Worm (Caenorhabditis elegans) whole organism, L2 larva: ENCODE results near the gene M02D8.2.

Source experiments
- C34F6.9 ChIP-seq: fragments of 150-350 bp; optimal IDR thresholded peaks from 2 replicates; lab custom pipeline; 2014; ENCODE audit warnings: missing biosample characterization, missing genetic modification characterization
- F13H6.1 ChIP-seq: sonication (generic microtip); optimal IDR thresholded peaks from 2 replicates; lab custom pipeline; 2016; ENCODE audit warnings: missing genetic modification characterization, missing compliant biosample characterization
- R02D3.7 ChIP-seq: fragments of 150-350 bp; optimal IDR thresholded peaks from 2 replicates; lab custom pipeline; 2014; ENCODE audit warnings: missing biosample characterization, missing genetic modification characterization
- Y55F3AM.14 ChIP-seq: fragments of 200-800 bp; sonication (Bioruptor generic); optimal IDR thresholded peaks from 2 replicates; lab custom pipeline; 2018; ENCODE audit warnings: mild to moderate bottlenecking, missing genetic modification characterization, missing compliant biosample characterization
- ZK546.5 ChIP-seq: sonication (generic microtip); optimal IDR thresholded peaks from 2 replicates; lab custom pipeline; 2017; ENCODE audit warnings: missing biosample characterization, missing genetic modification characterization
- alr-1 ChIP-seq: fragments of 150-350 bp; optimal IDR thresholded peaks from 2 replicates; lab custom pipeline; 2014; ENCODE audit warnings: missing biosample characterization, missing genetic modification characterization
- aly-2 ChIP-seq: fragments of 150-350 bp; optimal IDR thresholded peaks from 2 replicates; lab custom pipeline; 2014; ENCODE audit warnings: missing biosample characterization, missing genetic modification characterization
- ama-1 ChIP-seq: fragments of 150-350 bp; optimal IDR thresholded peaks from 2 replicates; lab custom pipeline; 2018; ENCODE audit warnings: inconsistent platforms
- blmp-1 ChIP-seq: sonication (generic microtip); optimal IDR thresholded peaks from 2 replicates; lab custom pipeline; 2017; ENCODE audit warnings: missing genetic modification characterization, mild to moderate bottlenecking, missing compliant biosample characterization, antibody characterized with exemption, moderate library complexity; ENCODE audit not compliant: insufficient read depth
- ceh-16 ChIP-seq: fragments of 150-350 bp; optimal IDR thresholded peaks from 2 replicates; lab custom pipeline; 2014; ENCODE audit warnings: missing biosample characterization, missing genetic modification characterization
- ceh-82 ChIP-seq: fragments of 150-350 bp; optimal IDR thresholded peaks from 2 replicates; lab custom pipeline; 2014; ENCODE audit warnings: missing biosample characterization, missing genetic modification characterization
- crh-2 ChIP-seq: sonication (generic microtip); optimal IDR thresholded peaks from 2 replicates; lab custom pipeline; 2017; ENCODE audit warnings: missing biosample characterization, missing genetic modification characterization
- dmd-4 ChIP-seq: sonication (generic microtip); optimal IDR thresholded peaks from 2 replicates; lab custom pipeline; 2017; ENCODE audit warnings: missing biosample characterization, missing genetic modification characterization
- egl-27 ChIP-seq: sonication (generic microtip); optimal IDR thresholded peaks from 3 replicates; lab custom pipeline; 2017; ENCODE audit warnings: missing biosample characterization, missing genetic modification reagents, missing genetic modification characterization
- elt-1 ChIP-seq: fragments of 150-350 bp; optimal IDR thresholded peaks from 2 replicates; lab custom pipeline; 2014; ENCODE audit warnings: missing biosample characterization, missing genetic modification characterization
- elt-3 ChIP-seq: sonication (generic microtip); optimal IDR thresholded peaks from 2 replicates; lab custom pipeline; 2017; ENCODE audit warnings: missing biosample characterization, missing genetic modification characterization
- fos-1 ChIP-seq: fragments of 150-350 bp; optimal IDR thresholded peaks from 2 replicates; lab custom pipeline; 2014; ENCODE audit warnings: missing biosample characterization, missing genetic modification characterization
- gmeb-1 ChIP-seq: fragments of 150-350 bp; optimal IDR thresholded peaks from 2 replicates; lab custom pipeline; 2014; ENCODE audit warnings: missing biosample characterization, missing genetic modification characterization
- lin-11 ChIP-seq: fragments of 150-350 bp; sonication (generic microtip); optimal IDR thresholded peaks from 2 replicates; lab custom pipeline; 2014; ENCODE audit warnings: missing biosample characterization, missing genetic modification characterization, inconsistent platforms, mixed read lengths
- lin-13 ChIP-seq: fragments of 150-350 bp; optimal IDR thresholded peaks from 2 replicates; lab custom pipeline; 2014; ENCODE audit warnings: missing biosample characterization, missing genetic modification reagents, missing genetic modification characterization
- lin-39 ChIP-seq: fragments of 150-350 bp; optimal IDR thresholded peaks from 2 replicates; lab custom pipeline; 2014; ENCODE audit warnings: missing biosample characterization, missing genetic modification reagents, missing genetic modification characterization
- lsy-2 ChIP-seq, 2 experiments: fragments of 150-350 bp in 1 of 2; sonication (generic microtip) in 1 of 2; optimal IDR thresholded peaks; 2 replicates each; lab custom pipeline; 2014 to 2017; ENCODE audit warnings: missing biosample characterization in 2 of 2, missing genetic modification characterization in 2 of 2
- mab-5 ChIP-seq: fragments of 150-350 bp; optimal IDR thresholded peaks from 2 replicates; lab custom pipeline; 2014; ENCODE audit warnings: missing biosample characterization, missing genetic modification characterization
- mbf-1 ChIP-seq: sonication (generic microtip); optimal IDR thresholded peaks from 2 replicates; lab custom pipeline; 2017; ENCODE audit warnings: missing biosample characterization, missing genetic modification characterization
- mdl-1 ChIP-seq, 2 experiments: fragments of 150-350 bp in 1 of 2; sonication (generic microtip) in 1 of 2; optimal IDR thresholded peaks; 2 replicates each; lab custom pipeline; 2017; ENCODE audit warnings: missing biosample characterization in 2 of 2, missing genetic modification characterization in 2 of 2
- nhr-10 ChIP-seq: sonication (generic microtip); optimal IDR thresholded peaks from 2 replicates; lab custom pipeline; 2017; ENCODE audit warnings: missing biosample characterization, missing genetic modification characterization
- nhr-11 ChIP-seq: fragments of 150-350 bp; optimal IDR thresholded peaks from 2 replicates; lab custom pipeline; 2014; ENCODE audit warnings: missing biosample characterization, missing genetic modification characterization
- nhr-12 ChIP-seq: fragments of 150-350 bp; optimal IDR thresholded peaks from 2 replicates; lab custom pipeline; 2014; ENCODE audit warnings: missing biosample characterization, missing genetic modification characterization
- nhr-129 ChIP-seq: fragments of 150-350 bp; optimal IDR thresholded peaks from 2 replicates; lab custom pipeline; 2014; ENCODE audit warnings: missing biosample characterization, missing genetic modification characterization
- nhr-21 ChIP-seq: fragments of 150-350 bp; optimal IDR thresholded peaks from 2 replicates; lab custom pipeline; 2014; ENCODE audit warnings: missing biosample characterization, missing genetic modification characterization
- nhr-23 ChIP-seq: fragments of 150-350 bp; optimal IDR thresholded peaks from 2 replicates; lab custom pipeline; 2014; ENCODE audit warnings: missing biosample characterization, missing genetic modification reagents, missing genetic modification characterization
- nhr-237 ChIP-seq: fragments of 150-350 bp; optimal IDR thresholded peaks from 2 replicates; lab custom pipeline; 2014; ENCODE audit warnings: missing biosample characterization, missing genetic modification characterization
- nhr-25 ChIP-seq: fragments of 150-350 bp; sonication (generic microtip); optimal IDR thresholded peaks from 3 replicates; lab custom pipeline; 2014; ENCODE audit warnings: missing biosample characterization, missing genetic modification characterization
- nhr-6 ChIP-seq: fragments of 150-350 bp; optimal IDR thresholded peaks from 2 replicates; lab custom pipeline; 2014; ENCODE audit warnings: missing biosample characterization, missing genetic modification characterization
- nhr-77 ChIP-seq: fragments of 150-350 bp; optimal IDR thresholded peaks from 2 replicates; lab custom pipeline; 2014; ENCODE audit warnings: missing biosample characterization, missing genetic modification characterization
- peb-1 ChIP-seq: fragments of 150-350 bp; optimal IDR thresholded peaks from 2 replicates; lab custom pipeline; 2014; ENCODE audit warnings: missing biosample characterization, missing genetic modification characterization
- sem-4 ChIP-seq: fragments of 150-350 bp; optimal IDR thresholded peaks from 2 replicates; lab custom pipeline; 2014; ENCODE audit warnings: missing biosample characterization, missing genetic modification reagents, missing genetic modification characterization
- skn-1 ChIP-seq: sonication (generic microtip); optimal IDR thresholded peaks from 2 replicates; lab custom pipeline; 2017; ENCODE audit warnings: missing biosample characterization, missing genetic modification characterization
- sma-3 ChIP-seq: sonication (generic microtip); optimal IDR thresholded peaks from 2 replicates; lab custom pipeline; 2016; ENCODE audit warnings: missing genetic modification reagents, missing genetic modification characterization, missing compliant biosample characterization
- sma-9 ChIP-seq, 2 experiments: fragments of 150-350 bp in 1 of 2; sonication (generic microtip) in 1 of 2; optimal IDR thresholded peaks; 2 replicates each; lab custom pipeline; 2014 to 2016; ENCODE audit warnings: missing genetic modification characterization in 2 of 2, mild to moderate bottlenecking in 1 of 2, missing biosample characterization in 1 of 2, missing compliant biosample characterization in 1 of 2, missing genetic modification reagents in 1 of 2, moderate library complexity in 1 of 2
- snpc-4 ChIP-seq: fragments of 150-350 bp; optimal IDR thresholded peaks from 2 replicates; lab custom pipeline; 2014; ENCODE audit warnings: missing biosample characterization, missing genetic modification characterization
- unc-39 ChIP-seq: fragments of 150-350 bp; optimal IDR thresholded peaks from 2 replicates; lab custom pipeline; 2014; ENCODE audit warnings: missing biosample characterization, missing genetic modification characterization
- unc-55 ChIP-seq: fragments of 150-350 bp; sonication (generic microtip); optimal IDR thresholded peaks from 3 replicates; lab custom pipeline; 2014; ENCODE audit warnings: missing biosample characterization, missing genetic modification reagents, missing genetic modification characterization
- unc-62 ChIP-seq: fragments of 150-350 bp; optimal IDR thresholded peaks from 2 replicates; lab custom pipeline; 2014; ENCODE audit warnings: missing biosample characterization, missing genetic modification reagents, missing genetic modification characterization
- zag-1 ChIP-seq: fragments of 150-350 bp; optimal IDR thresholded peaks from 2 replicates; lab custom pipeline; 2014; ENCODE audit warnings: missing biosample characterization, missing genetic modification characterization
- ztf-1 ChIP-seq: fragments of 200-800 bp; sonication (Bioruptor generic); conservative IDR thresholded peaks from 2 replicates; pipeline ENCODE4 v1.3.6; 2022; ENCODE audit warnings: missing genetic modification characterization, missing compliant biosample characterization
- ztf-11 ChIP-seq: sonication (generic microtip); optimal IDR thresholded peaks from 2 replicates; lab custom pipeline; 2017; ENCODE audit warnings: missing biosample characterization, missing genetic modification characterization
- ztf-4 ChIP-seq: fragments of 150-350 bp; optimal IDR thresholded peaks from 2 replicates; lab custom pipeline; 2014; ENCODE audit warnings: missing biosample characterization, missing genetic modification characterization

The M02D8.2 gene

DNA sequence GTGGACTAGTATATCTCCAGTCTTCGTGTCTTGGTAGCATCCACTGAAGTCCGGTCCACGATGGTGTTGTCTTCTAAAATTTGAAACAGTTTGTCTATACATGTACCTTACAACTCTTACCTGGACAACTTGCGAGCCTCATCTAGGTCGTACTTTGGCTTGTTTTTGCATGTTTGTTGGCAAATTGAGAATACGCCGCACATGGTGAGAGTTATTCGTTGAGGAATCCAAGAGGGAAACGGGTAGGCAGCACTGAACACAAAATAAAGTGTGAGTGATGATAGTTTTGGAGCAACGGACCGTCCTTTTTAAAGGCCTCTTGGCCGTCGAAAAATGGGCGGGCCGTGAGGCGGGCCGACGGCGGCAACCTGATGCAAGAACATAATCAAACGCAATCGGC lies 11.2 kb downstream of the M02D8.2 start, which contains the start of gene asns-2:
Gene asns-2, minus strand, starts transcription at position 282 of the 400 bp plus-strand sequence.
- TF ChIP-seq ama-1 (lab: Kevin White, UChicago) (peak; percentile 4), skn-1 (tag; lab: Kevin White, UChicago) (no peak)
- TF ChIP-seq, all 48 proteins: peak for 1

DNA sequence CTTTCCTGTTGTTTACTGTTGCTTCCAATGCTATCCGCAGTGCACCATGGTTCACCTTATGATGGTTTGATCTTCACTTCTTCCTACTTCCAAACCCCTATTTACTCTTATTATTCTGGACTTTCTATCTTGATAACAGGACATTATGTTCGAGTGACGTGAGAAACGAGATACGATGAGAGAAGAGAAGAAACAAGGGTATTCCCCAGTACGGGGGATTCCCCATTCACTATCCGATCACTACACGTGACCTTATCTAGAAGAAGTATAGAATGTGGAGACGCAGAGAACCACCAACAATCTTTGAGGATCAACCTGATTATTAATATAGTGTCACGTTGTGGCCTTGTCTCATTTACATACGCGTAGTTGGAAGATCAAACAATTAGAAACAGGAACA lies 13.1 kb downstream of the M02D8.2 start:
- TF ChIP-seq unc-55 (GFP tag; lab: Kevin White, UChicago) (no peak), alr-1 (no peak), sma-3 (peak; percentile 42), nhr-129 (tag; lab: Kevin White, UChicago) (peak; percentile 19), F13H6.1 (tag; lab: Kevin White, UChicago) (no peak), aly-2 (tag; lab: Kevin White, UChicago) (no peak), peb-1 (tag; lab: Kevin White, UChicago) (no peak), elt-1 (tag; lab: Kevin White, UChicago) (no peak), nhr-25 (tag; lab: Kevin White, UChicago) (no peak), sem-4 (tag; lab: Kevin White, UChicago) (no peak), mab-5 (tag; lab: Kevin White, UChicago) (no peak), gmeb-1 (tag; lab: Kevin White, UChicago) (no peak), R02D3.7 (tag; lab: Kevin White, UChicago) (no peak), egl-27 (tag; lab: Kevin White, UChicago) (peak; percentile 10), skn-1 (tag; lab: Kevin White, UChicago) (no peak), ceh-16 (tag; lab: Kevin White, UChicago) (no peak), ceh-82 (tag; lab: Kevin White, UChicago) (no peak), unc-62 (GFP tag; lab: Kevin White, UChicago) (no peak), elt-3 (tag; lab: Kevin White, UChicago) (no peak), lin-39 (tag; lab: Kevin White, UChicago) (no peak), unc-39 (tag; lab: Kevin White, UChicago) (no peak), nhr-10 (tag; lab: Kevin White, UChicago) (no peak), ztf-1 (no peak), ZK546.5 (tag; lab: Kevin White, UChicago) (no peak), nhr-12 (tag; lab: Kevin White, UChicago) (no peak), nhr-23 (no peak), dmd-4 (tag; lab: Kevin White, UChicago) (no peak), mbf-1 (tag; lab: Kevin White, UChicago) (no peak), Y55F3AM.14 (GFP tag; lab: Kevin White, UChicago) (no peak), nhr-237 (tag; lab: Kevin White, UChicago) (no peak), lin-11 (no peak), lsy-2 (tag; optimal IDR thresholded peaks at IDR 0.05; lab: Kevin White, UChicago) (no peak), lin-13 (GFP tag; lab: Kevin White, UChicago) (no peak), ama-1 (lab: Kevin White, UChicago) (no peak), mdl-1 (tag; optimal IDR thresholded peaks at IDR 0.05; lab: Kevin White, UChicago) (peak; percentile 36 to 60), nhr-77 (tag; lab: Kevin White, UChicago) (no peak), fos-1 (no peak), nhr-21 (tag; lab: Kevin White, UChicago) (peak; percentile 63), C34F6.9 (no peak), ztf-4 (tag; lab: Kevin White, UChicago) (no peak), sma-9 (GFP tag; optimal IDR thresholded peaks at IDR 0.05; lab: Kevin White, UChicago) (peak; percentile 97), sma-9 (tag; optimal IDR thresholded peaks at IDR 0.05; lab: Kevin White, UChicago) (no peak), crh-2 (tag; lab: Kevin White, UChicago) (peak; percentile 33), zag-1 (tag; lab: Kevin White, UChicago) (no peak), nhr-6 (no peak), snpc-4 (tag; lab: Kevin White, UChicago) (no peak), blmp-1 (tag; lab: Kevin White, UChicago) (peak; percentile 52), ztf-11 (tag; lab: Kevin White, UChicago) (no peak), nhr-11 (no peak)
